Worm (Caenorhabditis elegans) whole organism, midembryonic: ENCODE measurements around the gene C46E10.3.

ENCODE experiments used
- T22C8.4 ChIP-seq: fragments of 200-800 bp; sonication (Bioruptor generic); IDR thresholded peaks from 2 replicates; pipeline ENCODE4 v1.3.6; 2022; ENCODE audit warnings: missing genetic modification characterization, missing compliant biosample characterization
- klf-2 ChIP-seq: fragments of 200-800 bp; sonication (Bioruptor generic); conservative IDR thresholded peaks from 2 replicates; pipeline ENCODE4 v1.3.6; 2022; ENCODE audit warnings: missing genetic modification reagents, missing genetic modification characterization, missing compliant biosample characterization
- med-1 ChIP-seq: sonication (generic microtip); optimal IDR thresholded peaks from 2 replicates; lab custom pipeline; 2017; ENCODE audit warnings: missing genetic modification characterization, mild to moderate bottlenecking, missing compliant biosample characterization, antibody characterized with exemption, missing genetic modification reagents; ENCODE audit not compliant: insufficient read depth
- ztf-23 ChIP-seq: fragments of 200-800 bp; sonication (Bioruptor generic); IDR thresholded peaks from 2 replicates; pipeline ENCODE4 v1.3.6; 2022; ENCODE audit warnings: missing genetic modification reagents, missing genetic modification characterization, missing compliant biosample characterization
- ztf-29 ChIP-seq: fragments of 200-800 bp; sonication (Bioruptor generic); IDR thresholded peaks from 2 replicates; pipeline ENCODE4 v1.3.6; 2022; ENCODE audit warnings: missing genetic modification reagents, missing genetic modification characterization, missing compliant biosample characterization

DNA sequence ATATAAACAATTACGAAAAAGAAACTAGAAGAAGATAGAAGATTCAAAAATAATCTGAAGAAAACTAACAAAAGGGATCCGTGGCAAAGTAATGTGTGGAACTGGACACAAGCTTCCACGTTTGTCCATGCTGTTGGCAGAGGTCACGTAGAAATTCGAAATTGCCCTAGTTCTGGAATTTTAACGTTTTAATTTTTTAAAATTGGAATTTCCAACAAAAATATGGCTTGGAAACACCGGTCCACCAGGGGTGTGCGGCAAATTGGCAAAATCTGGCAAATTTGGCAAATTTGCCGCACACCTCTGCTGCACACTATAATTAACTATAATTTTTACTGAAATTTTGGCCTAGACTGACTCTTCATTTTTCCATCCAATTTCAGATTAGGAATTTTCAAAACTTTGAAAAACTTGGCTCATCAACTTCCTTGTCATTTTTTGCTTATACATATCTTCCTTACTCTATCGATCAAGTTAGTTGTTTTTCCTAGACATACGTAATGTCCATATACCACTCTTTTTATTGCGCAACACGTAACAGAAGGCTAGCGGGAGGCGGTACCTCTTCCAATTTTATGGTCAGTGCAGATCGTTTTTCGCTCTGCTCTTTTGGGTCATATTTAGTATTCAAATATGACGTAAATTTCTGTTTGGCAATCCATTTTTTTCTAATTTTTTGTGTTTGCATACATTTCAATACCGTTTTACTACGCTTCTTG lies 39.6 kb upstream of the C46E10.3 start, which contains the start of gene F19B10.10:
- no peak for TF ChIP-seq T22C8.4
- TF ChIP-seq klf-2 = no peak
- no peak for TF ChIP-seq ztf-23
- TF ChIP-seq med-1 (GFP tag; lab: Kevin White, UChicago) = no peak
- no peak for TF ChIP-seq ztf-29
